Worm (Caenorhabditis elegans): ENCODE measurements around the gene C49C8.8.

Gene C49C8.8

ce11 chrIV:8644432-8644831, 7.5 kb upstream of the C49C8.8 start, which contains the start of gene C49C8.3:
Gene C49C8.3, plus strand, starts transcription at chrIV:8644732.
- TF ChIP-seq sox-2 (GFP tag; IDR thresholded peaks at IDR 0.05) (no peak), ceh-31 (tag; optimal IDR thresholded peaks at IDR 0.05) (no peak), madf-2 (tag; optimal IDR thresholded peaks at IDR 0.05) (no peak), sox-4 (tag; optimal IDR thresholded peaks at IDR 0.05) (no peak), ceh-34 (tag; optimal IDR thresholded peaks at IDR 0.05) (no peak), ceh-9 (tag; optimal IDR thresholded peaks at IDR 0.05) (no peak), ets-4 (tag; optimal IDR thresholded peaks at IDR 0.05) (no peak), lin-11 (tag; optimal IDR thresholded peaks at IDR 0.05) (no peak), hlh-6 (tag; optimal IDR thresholded peaks at IDR 0.05) (no peak), F13H6.1 (tag; optimal IDR thresholded peaks at IDR 0.05) (no peak), odd-2 (tag; optimal IDR thresholded peaks at IDR 0.05) (no peak), ceh-2 (tag; optimal IDR thresholded peaks at IDR 0.05) (no peak), rnt-1 (tag; optimal IDR thresholded peaks at IDR 0.05) (no peak), pqm-1 (tag; optimal IDR thresholded peaks at IDR 0.05) (no peak)

- no peak for TF ChIP-seq hlh-6 (tag; optimal IDR thresholded peaks at IDR 0.05)
- no peak for TF ChIP-seq dve-1 (tag; optimal IDR thresholded peaks at IDR 0.05)
- no peak for TF ChIP-seq lin-11 (tag; optimal IDR thresholded peaks at IDR 0.05)
- no peak for TF ChIP-seq tbx-7 (tag; optimal IDR thresholded peaks at IDR 0.05)
- TF ChIP-seq pha-2 (tag; optimal IDR thresholded peaks at IDR 0.05) = no peak
- TF ChIP-seq nfya-1 (tag; optimal IDR thresholded peaks at IDR 0.05) = no peak
- TF ChIP-seq K09A11.1 (tag; optimal IDR thresholded peaks at IDR 0.05; ENCODE audit: insufficient read depth) = no peak
- TF ChIP-seq madf-2 (tag; optimal IDR thresholded peaks at IDR 0.05) = no peak
- TF ChIP-seq fkh-6 (tag; optimal IDR thresholded peaks at IDR 0.05) = no peak
- no peak for TF ChIP-seq lim-6 (tag; optimal IDR thresholded peaks at IDR 0.05)
- no peak for TF ChIP-seq ceh-14 (tag; optimal IDR thresholded peaks at IDR 0.05)
- no peak for TF ChIP-seq fax-1 (tag; optimal IDR thresholded peaks at IDR 0.05)
- no peak for TF ChIP-seq hlh-15 (tag; optimal IDR thresholded peaks at IDR 0.05)
- TF ChIP-seq unc-55 (GFP tag; optimal IDR thresholded peaks at IDR 0.05) = no peak
- no peak for TF ChIP-seq F13H6.1 (tag; optimal IDR thresholded peaks at IDR 0.05)
- no peak for TF ChIP-seq C08G9.2 (tag; optimal IDR thresholded peaks at IDR 0.05)
These were observed 3.4 kb upstream of the C49C8.8 start, which contains the start of gene cyp-33E1 for ce11 chrIV:8648502-8648901. Gene cyp-33E1, minus strand, starts transcription at chrIV:8648602.

DNA sequence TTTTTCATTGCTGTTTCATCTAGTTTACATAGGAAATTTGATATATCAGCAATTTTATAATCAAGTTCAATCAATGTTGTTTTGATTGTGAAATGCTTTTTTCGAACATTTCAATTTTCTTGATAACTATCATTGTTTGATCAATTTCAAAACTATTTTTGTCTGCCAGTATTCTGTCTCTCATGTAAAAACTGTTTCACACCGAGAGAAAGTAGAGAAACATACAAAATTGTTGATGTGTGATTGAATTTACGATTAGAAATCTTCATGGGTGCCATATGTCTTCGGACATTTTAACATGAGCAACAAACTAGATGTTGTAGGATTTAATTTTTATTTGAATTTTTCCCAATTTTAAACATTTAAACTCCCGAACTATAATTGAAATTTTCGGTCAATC, 1.2 kb upstream of the C49C8.8 start, which contains the start of gene C49C8.2:
TSS of gene C49C8.2 (plus strand) at position 393 of the 400 bp plus-strand sequence.
- TF ChIP-seq rnt-1 (tag; optimal IDR thresholded peaks at IDR 0.05) = no peak
- no peak for TF ChIP-seq ets-4 (tag; optimal IDR thresholded peaks at IDR 0.05)
- no peak for TF ChIP-seq pax-1 (tag; optimal IDR thresholded peaks at IDR 0.05)
- TF ChIP-seq hlh-6 (tag; optimal IDR thresholded peaks at IDR 0.05) = no peak

ce11 chrIV:8653592-8653991, 1.7 kb downstream of the C49C8.8 start, which contains the start of gene C49C8.5:
Gene C49C8.5, minus strand, starts transcription at chrIV:8653664.
- TF ChIP-seq unc-55 (GFP tag; optimal IDR thresholded peaks at IDR 0.05) = no peak
- no peak for TF ChIP-seq nhr-232 (tag; optimal IDR thresholded peaks at IDR 0.05)
- TF ChIP-seq syd-9 (tag; optimal IDR thresholded peaks at IDR 0.05) = no peak
- no peak for TF ChIP-seq elt-2 (tag; optimal IDR thresholded peaks at IDR 0.05)
- TF ChIP-seq sox-4 (tag; optimal IDR thresholded peaks at IDR 0.05) = no peak
- no peak for TF ChIP-seq ceh-48 (tag; optimal IDR thresholded peaks at IDR 0.05)
- TF ChIP-seq F13H6.1 (tag; optimal IDR thresholded peaks at IDR 0.05) = no peak
- no peak for TF ChIP-seq tbx-2 (tag; optimal IDR thresholded peaks at IDR 0.05)
- TF ChIP-seq sox-2 (GFP tag; IDR thresholded peaks at IDR 0.05) = no peak
- no peak for TF ChIP-seq pros-1 (tag; optimal IDR thresholded peaks at IDR 0.05)
- TF ChIP-seq fkh-6 (tag; optimal IDR thresholded peaks at IDR 0.05) = no peak
- no peak for TF ChIP-seq ceh-31 (tag; optimal IDR thresholded peaks at IDR 0.05)
- TF ChIP-seq unc-3 (GFP tag; conservative IDR thresholded peaks at IDR 0.05) = no peak
- no peak for TF ChIP-seq unc-3 (tag; optimal IDR thresholded peaks at IDR 0.05)
- no peak for TF ChIP-seq K09A11.1 (tag; optimal IDR thresholded peaks at IDR 0.05; ENCODE audit: insufficient read depth)
- no peak for TF ChIP-seq eyg-1 (tag; optimal IDR thresholded peaks at IDR 0.05)
- no peak for TF ChIP-seq tbx-7 (tag; optimal IDR thresholded peaks at IDR 0.05)
